Fruit fly (Drosophila melanogaster): ENCODE measurements around the gene eIF5.

The eIF5 gene

DNA sequence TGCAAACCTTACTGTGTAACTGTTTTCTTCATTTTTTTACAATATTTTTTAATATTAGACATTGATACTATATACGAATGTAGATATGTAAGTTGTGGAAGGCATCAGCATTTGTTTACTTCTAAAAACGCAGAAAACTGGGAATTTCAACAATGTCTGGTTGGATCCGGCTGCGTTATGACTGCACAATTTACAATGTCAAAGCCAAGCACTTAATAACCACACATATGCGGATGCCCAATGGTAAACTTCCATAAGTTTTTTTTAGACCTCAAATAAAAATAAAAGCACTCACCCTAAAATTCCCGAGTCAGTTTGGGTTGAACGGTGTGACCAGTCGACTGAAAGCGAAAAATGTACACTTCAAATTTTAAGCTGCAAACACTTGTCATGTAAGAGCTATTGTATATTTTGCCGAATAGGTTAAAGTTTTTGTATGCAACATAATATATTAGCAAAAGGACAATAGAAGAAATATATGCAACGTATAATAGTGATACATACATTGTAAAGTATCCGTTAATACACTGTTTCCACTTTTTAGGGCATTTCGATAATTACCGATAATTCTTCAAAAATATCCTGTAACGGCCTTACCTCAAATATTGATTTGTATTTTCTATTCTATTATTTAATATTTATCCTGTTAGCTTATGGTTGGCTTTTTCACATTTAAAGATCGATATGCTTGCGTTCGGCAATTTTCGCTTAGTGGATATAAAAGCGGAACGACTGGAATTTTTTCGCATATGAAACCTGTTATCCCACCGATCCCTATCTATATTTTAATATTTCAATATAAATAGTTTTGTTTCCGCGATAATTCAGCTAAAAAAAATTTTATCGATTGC, 51.4 kb downstream of the eIF5 start, which contains the start of gene Stim (continued):
- TF ChIP-seq CG5953 (GFP tag; IDR thresholded peaks at IDR 0.05) (no peak), gt (GFP tag; IDR thresholded peaks at IDR 0.05) (no peak), CG11093 (GFP tag; IDR thresholded peaks at IDR 0.05) (no peak), CG12942 (GFP tag; optimal IDR thresholded peaks at IDR 0.05) (no peak), peb (GFP tag; IDR thresholded peaks at IDR 0.05) (no peak), sima (GFP tag; optimal IDR thresholded peaks at IDR 0.05) (no peak), CG4617 (GFP tag; optimal IDR thresholded peaks at IDR 0.05; ENCODE audit: borderline replicate concordance) (peak; percentile 67), CG10267 (tag; optimal IDR thresholded peaks at IDR 0.05) (no peak), CG14014 (GFP tag; IDR thresholded peaks at IDR 0.05) (no peak), CG9797 (GFP tag; optimal IDR thresholded peaks at IDR 0.05) (peak; percentile 17), p53 (GFP tag; optimal IDR thresholded peaks at IDR 0.05) (no peak), CG33213 (GFP tag; optimal IDR thresholded peaks at IDR 0.05) (no peak), CG12769 (tag; optimal IDR thresholded peaks at IDR 0.05) (no peak), nerfin-1 (tag; optimal IDR thresholded peaks at IDR 0.05) (peak; percentile 20), Hand (GFP tag; optimal IDR thresholded peaks at IDR 0.05) (no peak), HmgD (GFP tag; optimal IDR thresholded peaks at IDR 0.05) (no peak), CG8924 (tag; optimal IDR thresholded peaks at IDR 0.05) (no peak), Ada2b (GFP tag; IDR thresholded peaks at IDR 0.05) (no peak), CG17361 (GFP tag; IDR thresholded peaks at IDR 0.05) (0 out of 3 replicates have a peak, but pooled peaks have one; percentile 35), nau (GFP tag; optimal IDR thresholded peaks at IDR 0.05) (no peak), sqz (GFP tag; optimal IDR thresholded peaks at IDR 0.05) (no peak), CG7745 (tag; optimal IDR thresholded peaks at IDR 0.05) (no peak), CG34224 (GFP tag; IDR thresholded peaks at IDR 0.05; ENCODE audit: partially characterized antibody) (no peak), CG10431 (GFP tag; optimal IDR thresholded peaks at IDR 0.05) (no peak), CG30020 (tag; optimal IDR thresholded peaks at IDR 0.05) (peak; percentile 95), ap (GFP tag; IDR thresholded peaks at IDR 0.05) (no peak), ind (GFP tag; optimal IDR thresholded peaks at IDR 0.05) (no peak), lilli (GFP tag; optimal IDR thresholded peaks at IDR 0.05) (no peak), pum (GFP tag; optimal IDR thresholded peaks at IDR 0.05) (no peak), CG2875 (GFP tag; optimal IDR thresholded peaks at IDR 0.05) (no peak), bcd (GFP tag; optimal IDR thresholded peaks at IDR 0.05) (no peak), cg (GFP tag; optimal IDR thresholded peaks at IDR 0.05) (no peak), Usf (GFP tag; optimal IDR thresholded peaks at IDR 0.05) (no peak), grau (tag; optimal IDR thresholded peaks at IDR 0.05) (no peak), nmo (GFP tag; optimal IDR thresholded peaks at IDR 0.05) (peak; percentile 15), sug (tag; optimal IDR thresholded peaks at IDR 0.05) (no peak), CG12744 (GFP tag; optimal IDR thresholded peaks at IDR 0.05) (no peak), ssp (GFP tag; IDR thresholded peaks at IDR 0.05) (peak; percentile 89), CG17612 (GFP tag; IDR thresholded peaks at IDR 0.05) (no peak), CG15269 (tag; optimal IDR thresholded peaks at IDR 0.05) (no peak), sisA (GFP tag; IDR thresholded peaks at IDR 0.05) (no peak), CG14667 (GFP tag; IDR thresholded peaks at IDR 0.05) (no peak), CG4424 (GFP tag; optimal IDR thresholded peaks at IDR 0.05) (no peak), Dfd (GFP tag; optimal IDR thresholded peaks at IDR 0.05) (peak in 1 of 2 experiments; percentile 45), her (GFP tag; optimal IDR thresholded peaks at IDR 0.05) (peak; percentile 79), NK7.1 (GFP tag; optimal IDR thresholded peaks at IDR 0.05) (no peak), Elba2 (GFP tag; optimal IDR thresholded peaks at IDR 0.05) (no peak), Fer1 (GFP tag; optimal IDR thresholded peaks at IDR 0.05) (no peak), HLH3B (GFP tag; IDR thresholded peaks at IDR 0.05) (no peak), CG3995 (GFP tag; optimal IDR thresholded peaks at IDR 0.05) (no peak)

Measured in whole organism, embryonic.